Worm (Caenorhabditis elegans) whole organism, mixed stage, embryonic: Measurements from ENCODE around the gene srt-30.

Experiments
- M03D4.4 ChIP-seq: sonication (generic microtip); optimal IDR thresholded peaks from 2 replicates; lab custom pipeline; 2017; ENCODE audit warnings: mild to moderate bottlenecking, missing genetic modification characterization, missing compliant biosample characterization
- bed-3 ChIP-seq: fragments of 200-800 bp; sonication (Bioruptor generic); optimal IDR thresholded peaks from 3 replicates; lab custom pipeline; 2018; ENCODE audit warnings: mild to moderate bottlenecking, missing genetic modification characterization, moderate library complexity, missing compliant biosample characterization
- blmp-1 ChIP-seq: fragments of 150-350 bp; optimal IDR thresholded peaks from 2 replicates; lab custom pipeline; 2014; ENCODE audit warnings: missing biosample characterization, missing genetic modification characterization
- ceh-39 ChIP-seq: fragments of 150-350 bp; optimal IDR thresholded peaks from 2 replicates; lab custom pipeline; 2014; ENCODE audit warnings: missing biosample characterization, missing genetic modification characterization
- ceh-43 ChIP-seq: fragments of 200-800 bp; sonication (Bioruptor generic); optimal IDR thresholded peaks from 2 replicates; lab custom pipeline; 2018; ENCODE audit warnings: mild to moderate bottlenecking, missing genetic modification characterization, moderate library complexity, missing compliant biosample characterization
- ceh-83 ChIP-seq: fragments of 200-800 bp; sonication (Bioruptor generic); optimal IDR thresholded peaks from 2 replicates; lab custom pipeline; 2018; ENCODE audit warnings: mild to moderate bottlenecking, missing genetic modification characterization, missing compliant biosample characterization
- cnd-1 ChIP-seq: fragments of 200-800 bp; sonication (Bioruptor generic); optimal IDR thresholded peaks from 2 replicates; lab custom pipeline; 2018; ENCODE audit warnings: mild to moderate bottlenecking, missing genetic modification characterization, missing compliant biosample characterization
- drap-1 ChIP-seq: fragments of 200-800 bp; sonication (Bioruptor generic); optimal IDR thresholded peaks from 3 replicates; lab custom pipeline; 2018; ENCODE audit warnings: mild to moderate bottlenecking, missing genetic modification characterization, missing compliant biosample characterization
- flh-1 ChIP-seq: fragments of 200-800 bp; sonication (Bioruptor generic); optimal IDR thresholded peaks from 2 replicates; lab custom pipeline; 2018; ENCODE audit warnings: mild to moderate bottlenecking, missing genetic modification characterization, moderate library complexity, missing compliant biosample characterization
- hlh-1 ChIP-seq: fragments of 150-350 bp; optimal IDR thresholded peaks from 2 replicates; lab custom pipeline; 2014; ENCODE audit warnings: missing biosample characterization, missing genetic modification reagents, missing genetic modification characterization
- lin-13 ChIP-seq: fragments of 150-350 bp; optimal IDR thresholded peaks from 2 replicates; lab custom pipeline; 2014; ENCODE audit warnings: missing biosample characterization, missing genetic modification characterization
- lin-32 ChIP-seq: fragments of 200-800 bp; sonication (Bioruptor generic); optimal IDR thresholded peaks from 2 replicates; lab custom pipeline; 2018; ENCODE audit warnings: mild to moderate bottlenecking, missing genetic modification characterization, missing compliant biosample characterization
- lsy-2 ChIP-seq: fragments of 150-350 bp; optimal IDR thresholded peaks from 2 replicates; lab custom pipeline; 2014; ENCODE audit warnings: missing biosample characterization, missing genetic modification characterization
- mab-5 ChIP-seq: fragments of 150-350 bp; optimal IDR thresholded peaks from 2 replicates; lab custom pipeline; 2014; ENCODE audit warnings: missing biosample characterization, missing genetic modification characterization
- mep-1 ChIP-seq: fragments of 150-350 bp; optimal IDR thresholded peaks from 2 replicates; lab custom pipeline; 2017; ENCODE audit warnings: missing biosample characterization, missing genetic modification reagents, missing genetic modification characterization, inconsistent platforms
- mls-2 ChIP-seq: sonication (generic microtip); optimal IDR thresholded peaks from 2 replicates; lab custom pipeline; 2016; ENCODE audit warnings: mild to moderate bottlenecking, missing genetic modification characterization, moderate library complexity, missing compliant biosample characterization
- nhr-12 ChIP-seq: fragments of 150-350 bp; optimal IDR thresholded peaks from 2 replicates; lab custom pipeline; 2014; ENCODE audit warnings: missing biosample characterization, missing genetic modification characterization
- nhr-2 ChIP-seq: fragments of 150-350 bp; optimal IDR thresholded peaks from 2 replicates; lab custom pipeline; 2014; ENCODE audit warnings: missing biosample characterization, missing genetic modification characterization
- nhr-28 ChIP-seq: fragments of 150-350 bp; optimal IDR thresholded peaks from 2 replicates; lab custom pipeline; 2014; ENCODE audit warnings: missing biosample characterization, missing genetic modification characterization
- nhr-76 ChIP-seq: sonication (generic microtip); optimal IDR thresholded peaks from 2 replicates; lab custom pipeline; 2017; ENCODE audit warnings: missing biosample characterization, missing genetic modification characterization
- pha-4 ChIP-seq: fragments of 150-350 bp; optimal IDR thresholded peaks from 2 replicates; lab custom pipeline; 2018; ENCODE audit warnings: missing biosample characterization, missing genetic modification reagents, missing genetic modification characterization
- sem-2 ChIP-seq: fragments of 200-800 bp; sonication (Bioruptor generic); optimal IDR thresholded peaks from 2 replicates; lab custom pipeline; 2018; ENCODE audit warnings: mild to moderate bottlenecking, missing genetic modification characterization, missing compliant biosample characterization
- snpc-4 ChIP-seq: fragments of 150-350 bp; optimal IDR thresholded peaks from 2 replicates; lab custom pipeline; 2014; ENCODE audit warnings: missing biosample characterization, missing genetic modification characterization
- sptf-1 ChIP-seq: sonication (generic microtip); optimal IDR thresholded peaks from 2 replicates; lab custom pipeline; 2017; ENCODE audit warnings: mild to moderate bottlenecking, missing genetic modification characterization, moderate library complexity, missing compliant biosample characterization
- tbx-8 ChIP-seq: fragments of 200-800 bp; sonication (Bioruptor generic); optimal IDR thresholded peaks from 2 replicates; lab custom pipeline; 2018; ENCODE audit warnings: mild to moderate bottlenecking, missing genetic modification characterization, moderate library complexity, missing compliant biosample characterization
- unc-120 ChIP-seq: sonication (generic microtip); optimal IDR thresholded peaks from 2 replicates; lab custom pipeline; 2017; ENCODE audit warnings: missing genetic modification characterization, missing compliant biosample characterization; ENCODE audit not compliant: poor library complexity, severe bottlenecking
- unc-62 ChIP-seq: fragments of 150-350 bp; optimal IDR thresholded peaks from 2 replicates; lab custom pipeline; 2014; ENCODE audit warnings: missing biosample characterization, missing genetic modification reagents, missing genetic modification characterization
- zip-8 ChIP-seq: fragments of 150-350 bp; optimal IDR thresholded peaks from 2 replicates; lab custom pipeline; 2014; ENCODE audit warnings: missing biosample characterization, missing genetic modification characterization
- ztf-11 ChIP-seq: fragments of 150-350 bp; optimal IDR thresholded peaks from 2 replicates; lab custom pipeline; 2014; ENCODE audit warnings: missing biosample characterization, missing genetic modification characterization

Gene srt-30

ce11 chrV:3784167-3784734 is 16.0 kb downstream of the srt-30 start, which contains the start of gene R08F11.1:
Gene R08F11.1, minus strand, starts transcription at chrV:3784217.
- TF ChIP-seq lin-32 (GFP tag; lab: Kevin White, UChicago), result no peak
- no peak for TF ChIP-seq blmp-1 (tag; lab: Kevin White, UChicago)
- no peak for TF ChIP-seq bed-3 (GFP tag; lab: Kevin White, UChicago)
- no peak for TF ChIP-seq nhr-2 (tag; lab: Kevin White, UChicago)
- no peak for TF ChIP-seq lsy-2 (tag; lab: Kevin White, UChicago)
- TF ChIP-seq, all 35 proteins: peak for 0

- TF ChIP-seq sem-2 (GFP tag; lab: Kevin White, UChicago) (no peak), nhr-2 (tag; lab: Kevin White, UChicago) (no peak), flh-1 (no peak), unc-62 (GFP tag; lab: Kevin White, UChicago) (no peak), lsy-2 (tag; lab: Kevin White, UChicago) (no peak), mab-5 (tag; lab: Kevin White, UChicago) (no peak), snpc-4 (tag; lab: Kevin White, UChicago) (no peak), nhr-76 (tag; lab: Kevin White, UChicago) (no peak), zip-8 (tag; lab: Kevin White, UChicago) (no peak), pha-4 (no peak)
- TF ChIP-seq, all 35 proteins: peak for 0
These were observed 23.3 kb downstream of the srt-30 start for ce11 chrV:3776946-3777345.

ce11 chrV:3776086-3776589 is 24.1 kb downstream of the srt-30 start, which contains the start of gene cysl-3:
Gene cysl-3, minus strand, starts transcription at chrV:3776136.
- no peak for TF ChIP-seq ceh-39 (tag; lab: Kevin White, UChicago)
- no peak for TF ChIP-seq mls-2 (tag; lab: Kevin White, UChicago)
- TF ChIP-seq ceh-43, result no peak
- no peak for TF ChIP-seq hlh-1 (tag; lab: Kevin White, UChicago)
- no peak for TF ChIP-seq snpc-4 (tag; lab: Kevin White, UChicago)
- no peak for TF ChIP-seq lsy-2 (tag; lab: Kevin White, UChicago)
- no peak for TF ChIP-seq nhr-76 (tag; lab: Kevin White, UChicago)
- no peak for TF ChIP-seq sptf-1 (tag; lab: Kevin White, UChicago)
- no peak for TF ChIP-seq pha-4
- TF ChIP-seq sem-2 (GFP tag; lab: Kevin White, UChicago), result no peak
- TF ChIP-seq tbx-8, result no peak

- no peak for TF ChIP-seq nhr-76 (tag; lab: Kevin White, UChicago)
- no peak for TF ChIP-seq nhr-28
- TF ChIP-seq ceh-83, result no peak
- no peak for TF ChIP-seq pha-4
- no peak for TF ChIP-seq bed-3 (GFP tag; lab: Kevin White, UChicago)
- TF ChIP-seq M03D4.4, result no peak
- no peak for TF ChIP-seq lsy-2 (tag; lab: Kevin White, UChicago)
- no peak for TF ChIP-seq nhr-2 (tag; lab: Kevin White, UChicago)
- TF ChIP-seq cnd-1 (tag; lab: Kevin White, UChicago), result no peak
- TF ChIP-seq blmp-1 (tag; lab: Kevin White, UChicago), result no peak
- no peak for TF ChIP-seq drap-1
- no peak for TF ChIP-seq mep-1
- TF ChIP-seq hlh-1 (tag; lab: Kevin White, UChicago), result no peak
- TF ChIP-seq unc-120, result no peak
- TF ChIP-seq ztf-11 (tag; lab: Kevin White, UChicago), result no peak
- no peak for TF ChIP-seq nhr-12 (tag; lab: Kevin White, UChicago)
These were observed 25.6 kb downstream of the srt-30 start for ce11 chrV:3774653-3775052.

- TF ChIP-seq ztf-11 (tag; lab: Kevin White, UChicago) (no peak), lin-13 (no peak), unc-120 (no peak), hlh-1 (tag; lab: Kevin White, UChicago) (no peak)
These were observed 26.7 kb downstream of the srt-30 start for ce11 chrV:3773618-3774017.
